Fruit fly (Drosophila melanogaster): ENCODE results near the gene SdhC.

DNA sequence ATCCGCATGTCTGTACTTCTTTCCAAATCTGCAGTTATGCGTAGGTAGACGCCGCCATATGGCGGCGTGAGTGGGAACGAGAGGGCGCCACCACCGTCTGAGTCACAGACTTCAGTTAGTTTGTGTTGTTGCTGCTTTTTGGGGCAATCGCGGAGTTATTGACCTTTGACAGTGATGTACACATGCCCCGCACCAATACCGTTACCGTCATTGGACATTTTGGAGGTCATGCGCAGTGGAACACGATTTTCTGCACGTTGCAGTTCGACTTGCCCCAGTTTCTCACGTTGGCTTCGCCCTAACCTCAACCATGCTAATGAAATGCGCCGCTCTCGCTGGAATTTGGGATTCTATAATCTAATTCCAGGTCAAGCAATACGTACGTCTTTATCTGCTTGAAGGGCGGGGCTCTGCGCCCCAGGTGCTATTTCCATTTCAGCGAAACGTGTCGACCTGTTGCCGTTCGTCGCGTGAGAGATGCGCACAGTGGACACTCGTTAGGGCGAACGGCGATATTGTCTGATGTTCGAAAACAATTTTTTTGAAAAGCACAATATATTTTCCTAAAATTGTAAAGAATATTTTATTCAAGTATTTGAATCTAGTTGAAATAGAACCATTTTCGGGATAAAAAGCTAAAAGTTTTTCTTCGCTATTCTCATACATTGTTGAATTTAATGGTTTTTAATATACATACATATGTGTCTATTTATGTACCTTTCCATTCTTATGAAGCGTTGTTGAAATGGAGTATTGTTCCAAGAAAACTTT, 1.8 kb upstream of the SdhC start:
- TF ChIP-seq h (optimal IDR thresholded peaks at IDR 0.05) (no peak), insv (optimal IDR thresholded peaks at IDR 0.05) (no peak), Myc (optimal IDR thresholded peaks at IDR 0.05) (no peak), psq (optimal IDR thresholded peaks at IDR 0.05) (no peak)

All from Kc167 (cell line).